Fruit fly (Drosophila melanogaster) whole organism, embryonic: Measurements from ENCODE around the gene Sfp79B.

Experiments
- B-H1 ChIP-seq: fragments of 200-800 bp; sonication (Bioruptor generic); IDR thresholded peaks from 3 replicates; pipeline ENCODE4 v1.3.6; 2022; ENCODE audit warnings: missing biosample characterization, missing genetic modification characterization
- CG11085 ChIP-seq: fragments of 200-800 bp; sonication (Bioruptor generic); IDR thresholded peaks from 2 replicates; pipeline ENCODE4 v1.3.6; 2022; ENCODE audit warnings: missing biosample characterization, missing genetic modification characterization
- CG12219 ChIP-seq: fragments of 200-800 bp; sonication (Bioruptor generic); optimal IDR thresholded peaks from 3 replicates; lab custom pipeline; 2018; ENCODE audit warnings: missing biosample characterization, mild to moderate bottlenecking, missing genetic modification characterization
- CG13123 ChIP-seq: fragments of 200-800 bp; sonication (Bioruptor generic); optimal IDR thresholded peaks from 2 replicates; lab custom pipeline; 2016; ENCODE audit warnings: missing biosample characterization, missing genetic modification characterization
- CG13296 ChIP-seq: fragments of 200-800 bp; sonication (Bioruptor generic); optimal IDR thresholded peaks from 3 replicates; lab custom pipeline; 2018; ENCODE audit warnings: missing biosample characterization, mild to moderate bottlenecking, missing genetic modification characterization
- CG13424 ChIP-seq: fragments of 200-800 bp; sonication (Bioruptor generic); optimal IDR thresholded peaks from 2 replicates; lab custom pipeline; 2019; ENCODE audit warnings: missing biosample characterization, mild to moderate bottlenecking, missing genetic modification characterization, moderate library complexity
- CG16813 ChIP-seq: fragments of 200-800 bp; sonication (Bioruptor generic); IDR thresholded peaks from 3 replicates; pipeline ENCODE4 v1.3.6; 2022; ENCODE audit warnings: missing biosample characterization, missing genetic modification characterization; ENCODE audit not compliant: partially characterized antibody
- CG16815 ChIP-seq: fragments of 200-800 bp; sonication (Bioruptor generic); optimal IDR thresholded peaks from 3 replicates; lab custom pipeline; 2017; ENCODE audit warnings: missing biosample characterization, mild to moderate bottlenecking, missing genetic modification characterization
- CG17829 ChIP-seq: fragments of 200-800 bp; optimal IDR thresholded peaks from 2 replicates; lab custom pipeline; 2019; ENCODE audit warnings: missing biosample characterization, mild to moderate bottlenecking, missing genetic modification characterization, moderate library complexity
- CG1832 ChIP-seq: fragments of 200-800 bp; sonication (Bioruptor generic); optimal IDR thresholded peaks from 2 replicates; lab custom pipeline; 2017; ENCODE audit warnings: missing biosample characterization, mild to moderate bottlenecking, missing genetic modification characterization, inconsistent platforms
- CG31365 ChIP-seq: fragments of 200-800 bp; sonication (Bioruptor generic); optimal IDR thresholded peaks from 2 replicates; lab custom pipeline; 2018; ENCODE audit warnings: missing biosample characterization, mild to moderate bottlenecking, missing genetic modification characterization
- CG32767 ChIP-seq: fragments of 200-800 bp; sonication (Bioruptor generic); IDR thresholded peaks from 2 replicates; pipeline ENCODE4 v1.3.6; 2022; ENCODE audit warnings: missing biosample characterization, missing genetic modification characterization
- CG3281 ChIP-seq: fragments of 200-800 bp; sonication (Bioruptor generic); optimal IDR thresholded peaks from 3 replicates; lab custom pipeline; 2017; ENCODE audit warnings: missing biosample characterization, mild to moderate bottlenecking, missing genetic modification characterization
- CG3847 ChIP-seq: fragments of 200-800 bp; sonication (Bioruptor generic); IDR thresholded peaks from 2 replicates; pipeline ENCODE4 v1.3.6; 2022; ENCODE audit warnings: missing biosample characterization, missing genetic modification characterization
- CG4854 ChIP-seq: fragments of 200-800 bp; sonication (Bioruptor generic); optimal IDR thresholded peaks from 2 replicates; lab custom pipeline; 2016; ENCODE audit warnings: missing biosample characterization, missing genetic modification characterization, inconsistent platforms
- CG5953 ChIP-seq: fragments of 200-800 bp; sonication (Bioruptor generic); IDR thresholded peaks from 2 replicates; pipeline ENCODE4 v1.3.6; 2022; ENCODE audit warnings: missing biosample characterization, missing genetic modification characterization
- CG7357 ChIP-seq: fragments of 200-800 bp; sonication (Bioruptor generic); IDR thresholded peaks from 3 replicates; pipeline ENCODE4 v1.3.6; 2022; ENCODE audit warnings: missing biosample characterization, missing genetic modification characterization
- CG8089 ChIP-seq: fragments of 200-800 bp; sonication (Bioruptor generic); optimal IDR thresholded peaks from 3 replicates; lab custom pipeline; 2016; ENCODE audit warnings: missing biosample characterization, missing genetic modification characterization
- CG8924 ChIP-seq: fragments of 200-800 bp; optimal IDR thresholded peaks from 3 replicates; lab custom pipeline; 2019; ENCODE audit warnings: missing biosample characterization, mild to moderate bottlenecking, missing genetic modification characterization, moderate library complexity
- D ChIP-seq, 2 experiments: fragments of 200-800 bp in 1 of 2; fragments of >200 bp in 1 of 2; sonication (Bioruptor generic) in 1 of 2; optimal IDR thresholded peaks; 2 replicates in 1 of 2; 3 replicates in 1 of 2; lab custom pipeline; 2017; ENCODE audit warnings: mild to moderate bottlenecking in 1 of 2, missing biosample characterization in 1 of 2, missing genetic modification characterization in 1 of 2, missing genetic modification reagents in 1 of 2
- H15 ChIP-seq: fragments of 200-800 bp; sonication (Bioruptor generic); IDR thresholded peaks from 3 replicates; pipeline ENCODE4 v1.3.6; 2022; ENCODE audit warnings: missing biosample characterization, missing genetic modification characterization
- HHEX ChIP-seq: fragments of 200-800 bp; sonication (Bioruptor generic); optimal IDR thresholded peaks from 3 replicates; lab custom pipeline; 2017; ENCODE audit warnings: missing biosample characterization, mild to moderate bottlenecking, missing genetic modification characterization, missing genetic modification reagents
- HLH4C ChIP-seq: fragments of 200-800 bp; sonication (Bioruptor generic); IDR thresholded peaks from 3 replicates; pipeline ENCODE4 v1.3.6; 2022; ENCODE audit warnings: missing biosample characterization, missing genetic modification characterization; ENCODE audit not compliant: partially characterized antibody
- MBD-R2 ChIP-seq: fragments of 200-800 bp; sonication (Bioruptor generic); IDR thresholded peaks from 2 replicates; pipeline ENCODE4 v1.3.6; 2022; ENCODE audit warnings: missing biosample characterization, missing genetic modification characterization
- Neu2 ChIP-seq: fragments of 200-800 bp; sonication (Bioruptor generic); optimal IDR thresholded peaks from 3 replicates; lab custom pipeline; 2016; ENCODE audit warnings: missing biosample characterization, missing genetic modification characterization, borderline replicate concordance
- Oaz ChIP-seq: fragments of 200-800 bp; sonication (Bioruptor generic); IDR thresholded peaks from 2 replicates; pipeline ENCODE4 v1.3.6; 2022; ENCODE audit warnings: missing biosample characterization, missing genetic modification characterization
- Ravus ChIP-seq: fragments of 200-800 bp; sonication (Bioruptor generic); IDR thresholded peaks from 2 replicates; pipeline ENCODE4 v1.3.6; 2022; ENCODE audit warnings: missing biosample characterization, missing genetic modification characterization
- Side ChIP-seq: fragments of 200-800 bp; sonication (Bioruptor generic); optimal IDR thresholded peaks from 2 replicates; lab custom pipeline; 2016; ENCODE audit warnings: missing biosample characterization, missing genetic modification characterization
- YL-1 ChIP-seq: fragments of 200-800 bp; sonication (Bioruptor generic); optimal IDR thresholded peaks from 3 replicates; lab custom pipeline; 2017; ENCODE audit warnings: missing biosample characterization, mild to moderate bottlenecking, missing genetic modification characterization
- ase ChIP-seq: fragments of 200-800 bp; sonication (Bioruptor generic); IDR thresholded peaks from 3 replicates; pipeline ENCODE4 v1.3.6; 2022; ENCODE audit warnings: missing biosample characterization, missing genetic modification characterization
- az2 ChIP-seq: fragments of 200-800 bp; sonication (Bioruptor generic); optimal IDR thresholded peaks from 3 replicates; lab custom pipeline; 2016; ENCODE audit warnings: missing biosample characterization, missing genetic modification characterization
- bab2 ChIP-seq: fragments of 200-800 bp; sonication (Bioruptor generic); optimal IDR thresholded peaks from 2 replicates; lab custom pipeline; 2016; ENCODE audit warnings: missing biosample characterization, missing genetic modification characterization
- bowl ChIP-seq: fragments of 200-800 bp; sonication (Bioruptor generic); IDR thresholded peaks from 2 replicates; pipeline ENCODE4 v1.3.6; 2022; ENCODE audit warnings: missing biosample characterization, missing genetic modification characterization
- br ChIP-seq: fragments of >200 bp; optimal IDR thresholded peaks from 2 replicates; lab custom pipeline; 2017
- cad ChIP-seq: fragments of >200 bp; optimal IDR thresholded peaks from 2 replicates; lab custom pipeline; 2017; ENCODE audit warnings: missing biosample characterization, missing genetic modification characterization
- fd3F ChIP-seq: fragments of 200-800 bp; sonication (Bioruptor generic); optimal IDR thresholded peaks from 2 replicates; lab custom pipeline; 2018; ENCODE audit warnings: missing biosample characterization, mild to moderate bottlenecking, missing genetic modification characterization, moderate library complexity
- grau ChIP-seq: fragments of 200-800 bp; optimal IDR thresholded peaks from 3 replicates; lab custom pipeline; 2019; ENCODE audit warnings: missing biosample characterization, mild to moderate bottlenecking, missing genetic modification characterization, moderate library complexity
- grn ChIP-seq: fragments of 200-800 bp; sonication (Bioruptor generic); optimal IDR thresholded peaks from 3 replicates; lab custom pipeline; 2017; ENCODE audit warnings: missing biosample characterization, missing genetic modification characterization
- hb ChIP-seq: fragments of 200-800 bp; sonication (Bioruptor generic); IDR thresholded peaks from 3 replicates; pipeline ENCODE4 v1.3.6; 2022; ENCODE audit warnings: missing biosample characterization, missing genetic modification characterization; ENCODE audit not compliant: partially characterized antibody
- lilli ChIP-seq: fragments of 200-800 bp; sonication (Bioruptor generic); optimal IDR thresholded peaks from 3 replicates; lab custom pipeline; 2016; ENCODE audit warnings: missing biosample characterization, missing genetic modification characterization
- nerfin-2 ChIP-seq: fragments of 200-800 bp; sonication (Bioruptor generic); IDR thresholded peaks from 2 replicates; pipeline ENCODE4 v1.3.6; 2022; ENCODE audit warnings: missing biosample characterization, missing genetic modification characterization; ENCODE audit not compliant: partially characterized antibody
- pnt ChIP-seq: fragments of 200-800 bp; sonication (Bioruptor generic); optimal IDR thresholded peaks from 3 replicates; lab custom pipeline; 2016; ENCODE audit warnings: missing biosample characterization, missing genetic modification characterization
- slou ChIP-seq: fragments of 200-800 bp; sonication (Bioruptor generic); optimal IDR thresholded peaks from 3 replicates; lab custom pipeline; 2016; ENCODE audit warnings: missing biosample characterization, missing genetic modification characterization
- tap ChIP-seq: fragments of 200-800 bp; optimal IDR thresholded peaks from 3 replicates; lab custom pipeline; 2019; ENCODE audit warnings: missing biosample characterization, mild to moderate bottlenecking, missing genetic modification characterization, moderate library complexity
- tin ChIP-seq: fragments of 200-800 bp; sonication (Bioruptor generic); optimal IDR thresholded peaks from 3 replicates; lab custom pipeline; 2016; ENCODE audit warnings: missing biosample characterization, missing genetic modification characterization
- vnd ChIP-seq: fragments of 200-800 bp; sonication (Bioruptor generic); IDR thresholded peaks from 3 replicates; pipeline ENCODE4 v1.3.6; 2022; ENCODE audit warnings: missing biosample characterization, missing genetic modification characterization; ENCODE audit not compliant: partially characterized antibody
- zfh1 ChIP-seq: fragments of 200-800 bp; sonication (Bioruptor generic); IDR thresholded peaks from 3 replicates; pipeline ENCODE4 v1.3.6; 2022; ENCODE audit warnings: missing biosample characterization, missing genetic modification characterization

Sfp79B gene

dm6 chr3L:22074347-22074971 lies 5.7 kb upstream of the Sfp79B start, which contains the start of gene CG7133 (continued):
- TF ChIP-seq CG31365 (tag; lab: Kevin White, UChicago): no peak
- no peak for TF ChIP-seq tin (GFP tag; lab: Kevin White, UChicago)
- TF ChIP-seq Side (GFP tag; lab: Kevin White, UChicago): no peak
- TF ChIP-seq lilli (GFP tag; lab: Kevin White, UChicago): peak; percentile 22
- TF ChIP-seq D (optimal IDR thresholded peaks at IDR 0.05; lab: Kevin White, UChicago): no peak
- TF ChIP-seq D (GFP tag; optimal IDR thresholded peaks at IDR 0.05; lab: Kevin White, UChicago): no peak
- TF ChIP-seq grau: peak; percentile 8
- TF ChIP-seq nerfin-2 (GFP tag; lab: Robert Waterston, UW): peak; percentile 50
- TF ChIP-seq Ravus (GFP tag; lab: Robert Waterston, UW): no peak
- TF ChIP-seq hb (GFP tag; lab: Robert Waterston, UW): peak; percentile 86
- no peak for TF ChIP-seq CG13123 (GFP tag; lab: Kevin White, UChicago)
- TF ChIP-seq CG12219 (GFP tag; lab: Kevin White, UChicago): no peak
- TF ChIP-seq HLH4C: peak; percentile 82
- no peak for TF ChIP-seq ase
- no peak for TF ChIP-seq bowl (GFP tag; lab: Robert Waterston, UW)
- no peak for TF ChIP-seq CG4854 (GFP tag; lab: Kevin White, UChicago)
- no peak for TF ChIP-seq slou (GFP tag; lab: Kevin White, UChicago)
- TF ChIP-seq cad (GFP tag; lab: Kevin White, UChicago): no peak
- no peak for TF ChIP-seq pnt (GFP tag; lab: Kevin White, UChicago)

DNA sequence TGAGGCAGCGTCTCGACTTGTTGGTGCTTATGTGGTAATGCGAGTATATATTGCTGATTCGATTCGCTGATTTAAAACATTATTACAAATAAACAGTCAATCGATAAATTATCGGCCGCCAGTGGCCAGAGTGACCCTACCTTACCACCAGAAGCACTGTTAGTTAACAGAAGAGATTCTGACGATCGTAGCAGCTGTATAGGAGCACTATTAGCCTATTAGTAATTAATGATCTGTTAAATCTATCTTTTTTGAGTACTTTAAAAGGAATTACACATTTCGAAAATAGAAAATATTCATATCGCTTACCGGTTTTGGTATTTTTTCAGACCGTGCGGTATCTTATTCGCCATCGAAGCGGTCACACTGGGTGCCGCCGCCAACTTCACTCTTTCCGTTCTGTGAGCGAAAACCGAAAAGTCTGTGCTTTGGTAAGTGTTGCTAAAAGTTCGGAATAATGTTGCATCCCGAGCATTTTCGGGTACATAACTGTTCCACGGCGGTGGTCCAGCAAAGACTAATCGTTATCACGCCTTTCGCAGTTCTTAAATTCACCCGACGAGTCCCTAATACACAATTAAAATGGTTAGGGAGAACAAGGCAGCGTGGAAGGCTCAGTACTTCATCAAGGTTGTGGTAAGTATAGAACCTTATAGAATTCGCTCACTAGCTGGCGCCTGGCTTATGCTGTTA lies 4.3 kb upstream of the Sfp79B start, which contains the start of the genes CG7130 and RpLP0:
Gene CG7130 (minus strand): TSS at position 51 of the 693 bp plus-strand sequence.
Gene RpLP0 (plus strand): TSS at position 162 of the 693 bp plus-strand sequence.
- TF ChIP-seq CG16815 (GFP tag; lab: Kevin White, UChicago): peak; percentile 68
- TF ChIP-seq B-H1 (GFP tag; lab: Robert Waterston, UW): peak; percentile 65; the same call in 1 of the 3 replicates
- peak; percentile 90 for TF ChIP-seq CG12219 (GFP tag; lab: Kevin White, UChicago)
- peak; percentile 62 for TF ChIP-seq tap (tag; lab: Kevin White, UChicago)
- peak; percentile 91 for TF ChIP-seq zfh1 (GFP tag; lab: Robert Waterston, UW)
- TF ChIP-seq tin (GFP tag; lab: Kevin White, UChicago): peak; percentile 91
- peak; percentile 94 for TF ChIP-seq Side (GFP tag; lab: Kevin White, UChicago)
- peak; percentile 85 for TF ChIP-seq CG5953 (GFP tag; lab: Robert Waterston, UW)
- TF ChIP-seq CG3847 (GFP tag; lab: Robert Waterston, UW): peak; percentile 86
- TF ChIP-seq az2: peak; percentile 82
- TF ChIP-seq CG7357 (GFP tag; lab: Robert Waterston, UW): no peak
- 0 out of 2 replicates have a peak, but pooled peaks have one; percentile 30 for TF ChIP-seq CG32767 (GFP tag; lab: Robert Waterston, UW)
- TF ChIP-seq fd3F (GFP tag; lab: Kevin White, UChicago): peak; percentile 86
- peak; percentile 99 for TF ChIP-seq YL-1
- peak; percentile 95 for TF ChIP-seq CG13296 (GFP tag; lab: Kevin White, UChicago)
- TF ChIP-seq HHEX (GFP tag; lab: Kevin White, UChicago): peak; percentile 95
- TF ChIP-seq CG11085 (GFP tag; lab: Robert Waterston, UW): peak; percentile 85
- TF ChIP-seq grn: peak; percentile 87
- peak; percentile 95 for TF ChIP-seq CG8089 (GFP tag; lab: Kevin White, UChicago)
- peak; percentile 94 for TF ChIP-seq CG3281
- peak; percentile 69 for TF ChIP-seq MBD-R2
- TF ChIP-seq Oaz (GFP tag; lab: Robert Waterston, UW): peak; percentile 65
- peak; percentile 80 for TF ChIP-seq CG13424 (tag; lab: Kevin White, UChicago)
- TF ChIP-seq CG16813 (GFP tag; lab: Robert Waterston, UW): peak; percentile 66
- peak; percentile 87 for TF ChIP-seq CG17829 (tag; lab: Kevin White, UChicago)
- no peak for TF ChIP-seq br (lab: Kevin White, UChicago)
- TF ChIP-seq Neu2 (GFP tag; lab: Kevin White, UChicago): peak; percentile 83
- TF ChIP-seq CG8924 (tag; lab: Kevin White, UChicago): peak; percentile 83
- peak; percentile 83 for TF ChIP-seq bab2 (GFP tag; lab: Kevin White, UChicago)
- no peak for TF ChIP-seq CG1832 (GFP tag; lab: Kevin White, UChicago)
- no peak; the same call in 2 of the 3 replicates for TF ChIP-seq vnd (GFP tag; lab: Robert Waterston, UW)
- TF ChIP-seq H15 (GFP tag; lab: Robert Waterston, UW): peak; percentile 77
